Worm (Caenorhabditis elegans): ENCODE results near the gene T22B7.4.

Gene T22B7.4

ce11 chrX:5639562-5639961, 1.7 kb downstream of the T22B7.4 start:
- TF ChIP-seq aly-1 (tag; optimal IDR thresholded peaks at IDR 0.05), result no peak
- TF ChIP-seq B0310.2 (tag; optimal IDR thresholded peaks at IDR 0.05), result no peak
- TF ChIP-seq hnd-1 (tag; optimal IDR thresholded peaks at IDR 0.05), result no peak
- TF ChIP-seq ceh-13 (GFP tag; optimal IDR thresholded peaks at IDR 0.05), result no peak
- TF ChIP-seq tbx-11 (GFP tag; IDR thresholded peaks at IDR 0.05), result no peak
- TF ChIP-seq tbx-37 (GFP tag; conservative IDR thresholded peaks at IDR 0.05), result no peak
- TF ChIP-seq hmbx-1 (tag; optimal IDR thresholded peaks at IDR 0.05), result no peak
- TF ChIP-seq sea-1 (GFP tag; conservative IDR thresholded peaks at IDR 0.05), result no peak
- TF ChIP-seq ama-1 (optimal IDR thresholded peaks at IDR 0.05), result no peak
- no peak for TF ChIP-seq hmg-4 (GFP tag; optimal IDR thresholded peaks at IDR 0.05)
- no peak for TF ChIP-seq ceh-36 (tag; optimal IDR thresholded peaks at IDR 0.05)
- no peak for TF ChIP-seq flt-1 (GFP tag; IDR thresholded peaks at IDR 0.05)
- no peak for TF ChIP-seq ets-7 (tag; optimal IDR thresholded peaks at IDR 0.05)
- no peak for TF ChIP-seq scrt-1 (GFP tag; IDR thresholded peaks at IDR 0.05)

ce11 chrX:5631626-5632025, 9.6 kb downstream of the T22B7.4 start, which contains the start of gene T22B7.8:
T22B7.8 (plus strand) TSS chrX:5631926.
- TF ChIP-seq ceh-36 (tag; optimal IDR thresholded peaks at IDR 0.05) (no peak), F13C5.2 (tag; optimal IDR thresholded peaks at IDR 0.05) (no peak), hnd-1 (tag; optimal IDR thresholded peaks at IDR 0.05) (no peak), hmbx-1 (tag; optimal IDR thresholded peaks at IDR 0.05) (no peak), pes-1 (GFP tag; IDR thresholded peaks at IDR 0.05) (no peak), tbx-11 (GFP tag; IDR thresholded peaks at IDR 0.05) (no peak), flt-1 (GFP tag; IDR thresholded peaks at IDR 0.05) (no peak), ceh-13 (GFP tag; optimal IDR thresholded peaks at IDR 0.05) (no peak), scrt-1 (GFP tag; IDR thresholded peaks at IDR 0.05) (no peak), B0310.2 (tag; optimal IDR thresholded peaks at IDR 0.05) (no peak), ama-1 (optimal IDR thresholded peaks at IDR 0.05) (no peak), tra-4 (tag; optimal IDR thresholded peaks at IDR 0.05) (no peak), aly-1 (tag; optimal IDR thresholded peaks at IDR 0.05) (no peak), tbx-37 (GFP tag; conservative IDR thresholded peaks at IDR 0.05) (no peak), ets-7 (tag; optimal IDR thresholded peaks at IDR 0.05) (no peak), sea-1 (GFP tag; conservative IDR thresholded peaks at IDR 0.05) (no peak), hmg-4 (GFP tag; optimal IDR thresholded peaks at IDR 0.05) (no peak)

- TF ChIP-seq tbx-37 (GFP tag; conservative IDR thresholded peaks at IDR 0.05), result no peak
- TF ChIP-seq ceh-13 (GFP tag; optimal IDR thresholded peaks at IDR 0.05), result no peak
- no peak for TF ChIP-seq ama-1 (optimal IDR thresholded peaks at IDR 0.05)
- TF ChIP-seq F13C5.2 (tag; optimal IDR thresholded peaks at IDR 0.05), result no peak
- no peak for TF ChIP-seq ceh-36 (tag; optimal IDR thresholded peaks at IDR 0.05)
- no peak for TF ChIP-seq flt-1 (GFP tag; IDR thresholded peaks at IDR 0.05)
- TF ChIP-seq hmbx-1 (tag; optimal IDR thresholded peaks at IDR 0.05), result no peak
- TF ChIP-seq ets-7 (tag; optimal IDR thresholded peaks at IDR 0.05), result no peak
- no peak for TF ChIP-seq tbx-11 (GFP tag; IDR thresholded peaks at IDR 0.05)
- no peak for TF ChIP-seq aly-1 (tag; optimal IDR thresholded peaks at IDR 0.05)
- no peak for TF ChIP-seq sea-1 (GFP tag; conservative IDR thresholded peaks at IDR 0.05)
Measured at ce11 chrX:5631008-5631407, 10.2 kb downstream of the T22B7.4 start.

- no peak for TF ChIP-seq scrt-1 (GFP tag; IDR thresholded peaks at IDR 0.05)
- TF ChIP-seq flt-1 (GFP tag; IDR thresholded peaks at IDR 0.05), result no peak
- no peak for TF ChIP-seq pes-1 (GFP tag; IDR thresholded peaks at IDR 0.05)
- TF ChIP-seq tbx-11 (GFP tag; IDR thresholded peaks at IDR 0.05), result no peak
- no peak for TF ChIP-seq ets-7 (tag; optimal IDR thresholded peaks at IDR 0.05)
- TF ChIP-seq tra-4 (tag; optimal IDR thresholded peaks at IDR 0.05), result no peak
Measured at ce11 chrX:5629941-5630340, 11.3 kb downstream of the T22B7.4 start, which contains the start of gene argn-1. argn-1 (plus strand) TSS chrX:5630023.

- TF ChIP-seq ama-1 (optimal IDR thresholded peaks at IDR 0.05) (no peak), hmbx-1 (tag; optimal IDR thresholded peaks at IDR 0.05) (no peak), hmg-4 (GFP tag; optimal IDR thresholded peaks at IDR 0.05) (no peak), pes-1 (GFP tag; IDR thresholded peaks at IDR 0.05) (no peak), tbx-11 (GFP tag; IDR thresholded peaks at IDR 0.05) (no peak), tra-4 (tag; optimal IDR thresholded peaks at IDR 0.05) (no peak), hnd-1 (tag; optimal IDR thresholded peaks at IDR 0.05) (no peak), flt-1 (GFP tag; IDR thresholded peaks at IDR 0.05) (no peak), ceh-36 (tag; optimal IDR thresholded peaks at IDR 0.05) (no peak), B0310.2 (tag; optimal IDR thresholded peaks at IDR 0.05) (no peak), ceh-13 (GFP tag; optimal IDR thresholded peaks at IDR 0.05) (no peak), tbx-37 (GFP tag; conservative IDR thresholded peaks at IDR 0.05) (no peak), scrt-1 (GFP tag; IDR thresholded peaks at IDR 0.05) (no peak), sea-1 (GFP tag; conservative IDR thresholded peaks at IDR 0.05) (no peak)
Measured at ce11 chrX:5628432-5628977, 12.7 kb downstream of the T22B7.4 start.

ce11 chrX:5621793-5622192, 19.4 kb downstream of the T22B7.4 start:
- TF ChIP-seq F13C5.2 (tag; optimal IDR thresholded peaks at IDR 0.05) (no peak), ceh-36 (tag; optimal IDR thresholded peaks at IDR 0.05) (no peak), B0310.2 (tag; optimal IDR thresholded peaks at IDR 0.05) (no peak), tra-4 (tag; optimal IDR thresholded peaks at IDR 0.05) (no peak), sea-1 (GFP tag; conservative IDR thresholded peaks at IDR 0.05) (no peak), hmg-4 (GFP tag; optimal IDR thresholded peaks at IDR 0.05) (no peak), ama-1 (optimal IDR thresholded peaks at IDR 0.05) (no peak), tbx-37 (GFP tag; conservative IDR thresholded peaks at IDR 0.05) (no peak), scrt-1 (GFP tag; IDR thresholded peaks at IDR 0.05) (no peak), ets-7 (tag; optimal IDR thresholded peaks at IDR 0.05) (no peak), hnd-1 (tag; optimal IDR thresholded peaks at IDR 0.05) (no peak), hmbx-1 (tag; optimal IDR thresholded peaks at IDR 0.05) (no peak), tbx-11 (GFP tag; IDR thresholded peaks at IDR 0.05) (no peak), aly-1 (tag; optimal IDR thresholded peaks at IDR 0.05) (no peak), flt-1 (GFP tag; IDR thresholded peaks at IDR 0.05) (no peak), pes-1 (GFP tag; IDR thresholded peaks at IDR 0.05) (no peak)

- TF ChIP-seq ets-7 (tag; optimal IDR thresholded peaks at IDR 0.05) (no peak), scrt-1 (GFP tag; IDR thresholded peaks at IDR 0.05) (no peak), hmbx-1 (tag; optimal IDR thresholded peaks at IDR 0.05) (no peak), hmg-4 (GFP tag; optimal IDR thresholded peaks at IDR 0.05) (no peak), ceh-36 (tag; optimal IDR thresholded peaks at IDR 0.05) (no peak), pes-1 (GFP tag; IDR thresholded peaks at IDR 0.05) (no peak), hnd-1 (tag; optimal IDR thresholded peaks at IDR 0.05) (no peak), tbx-37 (GFP tag; conservative IDR thresholded peaks at IDR 0.05) (no peak), ama-1 (optimal IDR thresholded peaks at IDR 0.05) (no peak), F13C5.2 (tag; optimal IDR thresholded peaks at IDR 0.05) (no peak), tbx-11 (GFP tag; IDR thresholded peaks at IDR 0.05) (no peak), B0310.2 (tag; optimal IDR thresholded peaks at IDR 0.05) (no peak), sea-1 (GFP tag; conservative IDR thresholded peaks at IDR 0.05) (no peak), ceh-13 (GFP tag; optimal IDR thresholded peaks at IDR 0.05) (no peak), flt-1 (GFP tag; IDR thresholded peaks at IDR 0.05) (no peak), aly-1 (tag; optimal IDR thresholded peaks at IDR 0.05) (no peak), tra-4 (tag; optimal IDR thresholded peaks at IDR 0.05) (no peak)
Measured at ce11 chrX:5616000-5616399, 25.2 kb downstream of the T22B7.4 start.
